Fruit fly (Drosophila melanogaster) whole organism, larva: Measurements from ENCODE around the gene CG2930.
A peak's percentile ranks its signal among the peaks of the same experiment; 100 is the strongest.

Experiments
- noc ChIP-seq: fragments of 200-800 bp; sonication (Bioruptor generic); optimal IDR thresholded peaks from 3 replicates; lab custom pipeline; 2019; ENCODE audit warnings: missing biosample characterization, mild to moderate bottlenecking, missing genetic modification characterization, moderate library complexity

Gene CG2930

dm6 chrX:3868456-3869023, at the start of gene CG2930:
CG2930 (plus strand) TSS chrX:3868973.
- no peak for TF ChIP-seq noc

- TF ChIP-seq noc, result no peak
These were observed 49.3 kb upstream of the CG2930 start for dm6 chrX:3819470-3819869.

dm6 chrX:3825069-3825468, 43.7 kb upstream of the CG2930 start:
- TF ChIP-seq noc, result no peak

dm6 chrX:3827897-3828296, 40.9 kb upstream of the CG2930 start, which contains the start of gene CG2901:
CG2901 (plus strand) TSS chrX:3828197.
- TF ChIP-seq noc, result no peak

- TF ChIP-seq noc, result no peak
These were observed 37.0 kb upstream of the CG2930 start for dm6 chrX:3831761-3832160.

- no peak for TF ChIP-seq noc
These were observed 36.5 kb upstream of the CG2930 start for dm6 chrX:3832226-3832625.

dm6 chrX:3833109-3833657, 35.6 kb upstream of the CG2930 start:
- no peak for TF ChIP-seq noc

- TF ChIP-seq noc, result no peak
These were observed 33.6 kb upstream of the CG2930 start for dm6 chrX:3834955-3835763.

- TF ChIP-seq noc, result no peak
These were observed 32.9 kb upstream of the CG2930 start for dm6 chrX:3835764-3836342.

dm6 chrX:3837628-3838027, 31.1 kb upstream of the CG2930 start:
- TF ChIP-seq noc, result no peak

- TF ChIP-seq noc, result peak; percentile 76
These were observed 30.1 kb upstream of the CG2930 start for dm6 chrX:3838648-3839047.

dm6 chrX:3840962-3841361, 27.8 kb upstream of the CG2930 start:
- peak; percentile 3 for TF ChIP-seq noc

dm6 chrX:3842898-3843297, 25.9 kb upstream of the CG2930 start:
- TF ChIP-seq noc, result no peak

- TF ChIP-seq noc, result no peak
These were observed 23.2 kb upstream of the CG2930 start for dm6 chrX:3845340-3846161.

- TF ChIP-seq noc, result no peak
These were observed 22.4 kb upstream of the CG2930 start for dm6 chrX:3846393-3846792.

- TF ChIP-seq noc, result no peak
These were observed 19.2 kb upstream of the CG2930 start for dm6 chrX:3849419-3850028.
